Worm (Caenorhabditis elegans) whole organism, L1 larva: ENCODE results near the gene cpz-2.

Experiments
- C16A3.4 ChIP-seq: fragments of 150-350 bp; optimal IDR thresholded peaks from 2 replicates; lab custom pipeline; 2014; ENCODE audit warnings: missing biosample characterization, missing genetic modification characterization
- F16B12.6 ChIP-seq: fragments of 150-350 bp; optimal IDR thresholded peaks from 2 replicates; lab custom pipeline; 2014; ENCODE audit warnings: missing biosample characterization, missing genetic modification characterization
- ces-1 ChIP-seq: fragments of 150-350 bp; optimal IDR thresholded peaks from 2 replicates; lab custom pipeline; 2014; ENCODE audit warnings: missing biosample characterization, missing genetic modification reagents, missing genetic modification characterization
- isw-1 ChIP-seq: fragments of 200-800 bp; sonication (Bioruptor generic); IDR thresholded peaks from 2 replicates; pipeline ENCODE4 v1.3.6; 2022; ENCODE audit warnings: missing genetic modification characterization, missing compliant biosample characterization
- nhr-28 ChIP-seq: fragments of 150-350 bp; optimal IDR thresholded peaks from 2 replicates; lab custom pipeline; 2014; ENCODE audit warnings: missing biosample characterization, missing genetic modification characterization
- nhr-76 ChIP-seq: sonication (generic microtip); optimal IDR thresholded peaks from 2 replicates; lab custom pipeline; 2017; ENCODE audit warnings: missing biosample characterization, missing genetic modification characterization
- nhr-77 ChIP-seq: fragments of 150-350 bp; optimal IDR thresholded peaks from 2 replicates; lab custom pipeline; 2014; ENCODE audit warnings: missing biosample characterization, missing genetic modification characterization
- sptf-1 ChIP-seq: fragments of 150-350 bp; optimal IDR thresholded peaks from 2 replicates; lab custom pipeline; 2014; ENCODE audit warnings: missing biosample characterization, missing genetic modification characterization
- unc-130 ChIP-seq: fragments of 150-350 bp; optimal IDR thresholded peaks from 2 replicates; lab custom pipeline; 2017; ENCODE audit warnings: missing biosample characterization, missing genetic modification characterization, inconsistent platforms
- ztf-11 ChIP-seq, 2 experiments: sonication (generic microtip); optimal IDR thresholded peaks; 2 replicates each; lab custom pipeline; 2016 to 2017; ENCODE audit warnings: missing genetic modification characterization in 2 of 2, missing biosample characterization in 1 of 2, missing compliant biosample characterization in 1 of 2

DNA sequence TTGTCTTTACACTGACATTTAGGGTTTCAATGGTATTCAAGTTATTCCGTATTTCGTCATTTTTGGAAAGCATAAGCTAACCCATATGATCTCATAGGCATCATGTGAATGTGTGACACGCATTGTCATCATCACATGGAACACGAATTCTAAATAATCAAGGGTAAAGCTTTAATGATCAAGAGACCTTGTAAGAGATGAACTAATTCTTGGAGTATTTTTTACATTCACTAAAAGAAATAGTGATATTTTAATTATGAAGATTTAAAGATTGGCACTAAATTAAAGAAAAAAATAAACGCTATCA, 31.0 kb downstream of the cpz-2 start:
- TF ChIP-seq ces-1 (GFP tag; lab: Kevin White, UChicago) (no peak), sptf-1 (tag; lab: Kevin White, UChicago) (no peak), isw-1 (GFP tag; lab: Robert Waterston, UW) (no peak), C16A3.4 (tag; lab: Kevin White, UChicago) (no peak), ztf-11 (tag; optimal IDR thresholded peaks at IDR 0.05; lab: Kevin White, UChicago) (no peak), nhr-76 (no peak), F16B12.6 (tag; lab: Kevin White, UChicago) (no peak), nhr-77 (tag; lab: Kevin White, UChicago) (no peak), nhr-28 (tag; lab: Kevin White, UChicago) (no peak), unc-130 (tag; lab: Kevin White, UChicago) (no peak)
